Worm (Caenorhabditis elegans) whole organism, L3 larva: ENCODE data around the gene cima-1.
"Not testable (repeated sequence)": the region's sequence is repeated elsewhere in the genome, so short reads cannot be mapped to it uniquely, and the experiment has no call there.

Source experiments
- R02D3.7 ChIP-seq: fragments of 150-350 bp; optimal IDR thresholded peaks from 2 replicates; lab custom pipeline; 2014; ENCODE audit warnings: missing biosample characterization, missing genetic modification characterization
- aly-2 ChIP-seq: fragments of 150-350 bp; optimal IDR thresholded peaks from 2 replicates; lab custom pipeline; 2014; ENCODE audit warnings: missing biosample characterization, missing genetic modification characterization
- ama-1 ChIP-seq: fragments of 150-350 bp; optimal IDR thresholded peaks from 2 replicates; lab custom pipeline; 2018
- ceh-16 ChIP-seq: sonication (generic microtip); optimal IDR thresholded peaks from 2 replicates; lab custom pipeline; 2017; ENCODE audit warnings: missing biosample characterization, missing genetic modification characterization
- ceh-28 ChIP-seq: fragments of 150-350 bp; optimal IDR thresholded peaks from 2 replicates; lab custom pipeline; 2014; ENCODE audit warnings: missing biosample characterization, missing genetic modification reagents, missing genetic modification characterization
- ceh-82 ChIP-seq: fragments of 150-350 bp; optimal IDR thresholded peaks from 2 replicates; lab custom pipeline; 2014; ENCODE audit warnings: missing biosample characterization, missing genetic modification characterization
- ceh-9 ChIP-seq: sonication (generic microtip); optimal IDR thresholded peaks from 2 replicates; lab custom pipeline; 2018; ENCODE audit warnings: missing biosample characterization, missing genetic modification characterization
- daf-12 ChIP-seq: fragments of 150-350 bp; optimal IDR thresholded peaks from 2 replicates; lab custom pipeline; 2014; ENCODE audit warnings: missing biosample characterization, missing genetic modification reagents, missing genetic modification characterization
- egl-27 ChIP-seq: sonication (generic microtip); optimal IDR thresholded peaks from 4 replicates; lab custom pipeline; 2017; ENCODE audit warnings: missing biosample characterization, missing genetic modification reagents, missing genetic modification characterization
- egl-5 ChIP-seq: fragments of 150-350 bp; optimal IDR thresholded peaks from 2 replicates; lab custom pipeline; 2017; ENCODE audit warnings: missing biosample characterization, missing genetic modification reagents, missing genetic modification characterization, inconsistent platforms
- elt-1 ChIP-seq: fragments of 150-350 bp; optimal IDR thresholded peaks from 2 replicates; lab custom pipeline; 2014; ENCODE audit warnings: missing biosample characterization, missing genetic modification characterization
- elt-3 ChIP-seq, 3 experiments: fragments of 150-350 bp in 1 of 3; sonication (generic microtip) in 2 of 3; optimal IDR thresholded peaks; 2 replicates in 2 of 3; 4 replicates in 1 of 3; lab custom pipeline; 2014 to 2017; ENCODE audit warnings: missing biosample characterization in 3 of 3, missing genetic modification characterization in 3 of 3
- fkh-10 ChIP-seq: sonication (generic microtip); optimal IDR thresholded peaks from 2 replicates; lab custom pipeline; 2017; ENCODE audit warnings: missing biosample characterization, missing genetic modification reagents, missing genetic modification characterization
- fos-1 ChIP-seq: fragments of 150-350 bp; optimal IDR thresholded peaks from 2 replicates; lab custom pipeline; 2014; ENCODE audit warnings: missing biosample characterization, missing genetic modification characterization
- hmg-11 ChIP-seq: sonication (generic microtip); optimal IDR thresholded peaks from 2 replicates; lab custom pipeline; 2016; ENCODE audit warnings: missing genetic modification characterization, missing compliant biosample characterization
- jun-1 ChIP-seq: fragments of 150-350 bp; optimal IDR thresholded peaks from 2 replicates; lab custom pipeline; 2014; ENCODE audit warnings: missing biosample characterization, missing genetic modification reagents, missing genetic modification characterization
- lin-15B ChIP-seq: fragments of 150-350 bp; optimal IDR thresholded peaks from 2 replicates; lab custom pipeline; 2014; ENCODE audit warnings: missing biosample characterization, missing genetic modification characterization
- lin-39 ChIP-seq: fragments of 150-350 bp; optimal IDR thresholded peaks from 2 replicates; lab custom pipeline; 2018; ENCODE audit warnings: missing biosample characterization, missing genetic modification reagents, missing genetic modification characterization
- lsy-12 ChIP-seq: sonication (generic microtip); optimal IDR thresholded peaks from 2 replicates; lab custom pipeline; 2016; ENCODE audit warnings: mild to moderate bottlenecking, missing genetic modification characterization, missing compliant biosample characterization
- mdl-1 ChIP-seq: fragments of 150-350 bp; optimal IDR thresholded peaks from 2 replicates; lab custom pipeline; 2014; ENCODE audit warnings: missing biosample characterization, missing genetic modification characterization
- mml-1 ChIP-seq: fragments of 150-350 bp; sonication (generic microtip); optimal IDR thresholded peaks from 3 replicates; lab custom pipeline; 2014; ENCODE audit warnings: missing biosample characterization, missing genetic modification characterization
- nfya-1 ChIP-seq: sonication (generic microtip); optimal IDR thresholded peaks from 2 replicates; lab custom pipeline; 2017; ENCODE audit warnings: missing genetic modification characterization, mild to moderate bottlenecking, missing compliant biosample characterization, antibody characterized with exemption, moderate library complexity; ENCODE audit not compliant: insufficient read depth
- nhr-11 ChIP-seq: fragments of 150-350 bp; optimal IDR thresholded peaks from 2 replicates; lab custom pipeline; 2014; ENCODE audit warnings: missing biosample characterization, missing genetic modification characterization
- nhr-12 ChIP-seq: fragments of 150-350 bp; optimal IDR thresholded peaks from 2 replicates; lab custom pipeline; 2014; ENCODE audit warnings: missing biosample characterization, missing genetic modification characterization
- nhr-237 ChIP-seq: fragments of 150-350 bp; optimal IDR thresholded peaks from 2 replicates; lab custom pipeline; 2014; ENCODE audit warnings: missing biosample characterization, missing genetic modification characterization
- nhr-25 ChIP-seq: sonication (generic microtip); optimal IDR thresholded peaks from 2 replicates; lab custom pipeline; 2017; ENCODE audit warnings: missing biosample characterization, missing genetic modification characterization
- nhr-43 ChIP-seq: sonication (generic microtip); optimal IDR thresholded peaks from 2 replicates; lab custom pipeline; 2016; ENCODE audit warnings: mild to moderate bottlenecking, missing genetic modification characterization, missing compliant biosample characterization; ENCODE audit not compliant: poor library complexity, severe bottlenecking
- nhr-67 ChIP-seq: fragments of 150-350 bp; optimal IDR thresholded peaks from 2 replicates; lab custom pipeline; 2014; ENCODE audit warnings: missing biosample characterization, missing genetic modification characterization
- nhr-76 ChIP-seq: fragments of 150-350 bp; sonication (generic microtip); optimal IDR thresholded peaks from 5 replicates; lab custom pipeline; 2014; ENCODE audit warnings: missing biosample characterization, missing genetic modification characterization
- nhr-77 ChIP-seq: fragments of 150-350 bp; optimal IDR thresholded peaks from 2 replicates; lab custom pipeline; 2014; ENCODE audit warnings: missing biosample characterization, missing genetic modification characterization
- pha-4 ChIP-seq: fragments of 150-350 bp; optimal IDR thresholded peaks from 2 replicates; lab custom pipeline; 2014; ENCODE audit warnings: missing biosample characterization, missing genetic modification reagents, missing genetic modification characterization
- sea-2 ChIP-seq: fragments of 150-350 bp; sonication (generic microtip); optimal IDR thresholded peaks from 4 replicates; lab custom pipeline; 2014; ENCODE audit warnings: missing biosample characterization, missing genetic modification reagents, missing genetic modification characterization
- skn-1 ChIP-seq: fragments of 150-350 bp; optimal IDR thresholded peaks from 2 replicates; lab custom pipeline; 2014; ENCODE audit warnings: missing biosample characterization, missing genetic modification characterization
- snpc-4 ChIP-seq: fragments of 150-350 bp; optimal IDR thresholded peaks from 2 replicates; lab custom pipeline; 2014; ENCODE audit warnings: missing biosample characterization, missing genetic modification characterization
- tbx-2 ChIP-seq: sonication (generic microtip); optimal IDR thresholded peaks from 2 replicates; lab custom pipeline; 2016; ENCODE audit warnings: mild to moderate bottlenecking, missing genetic modification characterization, missing compliant biosample characterization
- unc-39 ChIP-seq: sonication (generic microtip); optimal IDR thresholded peaks from 4 replicates; lab custom pipeline; 2017; ENCODE audit warnings: missing biosample characterization, missing genetic modification characterization
- unc-62 ChIP-seq: fragments of 150-350 bp; sonication (generic microtip); optimal IDR thresholded peaks from 4 replicates; lab custom pipeline; 2014; ENCODE audit warnings: missing biosample characterization, missing genetic modification reagents, missing genetic modification characterization

cima-1 gene

DNA sequence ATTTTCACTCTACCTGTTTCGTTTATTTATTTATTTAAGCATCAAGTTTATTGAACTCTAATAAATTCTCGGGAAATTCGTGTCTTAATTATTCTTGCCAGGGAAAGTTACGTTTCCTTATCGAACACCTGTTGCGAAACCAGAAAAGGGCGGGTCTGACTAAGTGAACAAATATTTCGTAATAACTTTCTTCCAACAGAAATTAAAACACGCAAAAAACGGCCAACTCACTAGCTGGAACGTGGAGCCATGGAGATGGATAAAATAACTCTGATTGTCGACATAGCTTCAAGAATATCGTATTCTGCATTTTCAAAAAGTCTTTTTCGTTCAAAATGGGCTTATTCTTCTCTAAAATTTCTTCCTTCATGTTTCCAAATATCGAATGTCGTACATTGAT is 16.7 kb upstream of the cima-1 start, which contains the start of gene warf-1:
TSS of gene warf-1 (plus strand) at position 209 of the 400 bp plus-strand sequence.
- not testable (repeated sequence) for TF ChIP-seq ama-1 (lab: Kevin White, UChicago); ceh-16 (tag; lab: Kevin White, UChicago); egl-5 (tag; lab: Kevin White, UChicago)
- TF ChIP-seq, all 47 proteins: peak for 0; not testable (repeated sequence) for 47

DNA sequence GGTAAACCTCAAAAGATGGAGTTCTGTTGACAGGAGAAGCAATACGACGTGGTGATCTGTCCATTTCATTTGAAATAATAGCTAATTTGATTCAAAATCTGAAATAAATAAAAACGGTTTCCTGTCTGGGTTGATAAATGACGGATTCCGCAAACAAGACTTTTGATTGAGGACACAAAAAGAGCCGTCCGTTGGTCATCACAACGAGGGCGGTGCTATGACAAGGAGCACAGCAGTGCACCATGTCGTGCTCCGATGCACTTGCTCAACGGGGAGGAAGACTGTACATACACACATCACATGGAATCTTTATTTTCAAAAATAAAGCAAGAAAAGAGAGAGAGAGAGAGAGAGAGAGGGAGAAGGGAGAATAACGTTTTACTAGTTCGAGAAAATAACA is 9.5 kb upstream of the cima-1 start, which contains the start of gene nep-16:
TSS of gene nep-16 (minus strand) at position 101 of the 400 bp plus-strand sequence.
- TF ChIP-seq fkh-10 (GFP tag; lab: Kevin White, UChicago), result no peak
- no peak for TF ChIP-seq ama-1 (lab: Kevin White, UChicago)
- TF ChIP-seq mdl-1 (tag; lab: Kevin White, UChicago), result no peak
- TF ChIP-seq mml-1 (tag; lab: Kevin White, UChicago), result no peak
- TF ChIP-seq skn-1 (tag; lab: Kevin White, UChicago), result no peak
- TF ChIP-seq unc-39 (tag; lab: Kevin White, UChicago), result no peak
- TF ChIP-seq egl-27 (tag; lab: Kevin White, UChicago), result no peak
- no peak for TF ChIP-seq elt-1
- no peak for TF ChIP-seq fos-1
- TF ChIP-seq lin-15B (tag; lab: Kevin White, UChicago), result no peak
- TF ChIP-seq lin-39, result no peak
- no peak for TF ChIP-seq R02D3.7 (tag; lab: Kevin White, UChicago)
- no peak for TF ChIP-seq nhr-77 (tag; lab: Kevin White, UChicago)
- no peak for TF ChIP-seq snpc-4
- no peak for TF ChIP-seq aly-2
- no peak for TF ChIP-seq daf-12 (tag; lab: Kevin White, UChicago)
- no peak for TF ChIP-seq nhr-67 (tag; lab: Kevin White, UChicago)
- no peak for TF ChIP-seq nfya-1 (tag; lab: Kevin White, UChicago)
- no peak for TF ChIP-seq nhr-11 (tag; lab: Kevin White, UChicago)
- no peak for TF ChIP-seq sea-2

DNA sequence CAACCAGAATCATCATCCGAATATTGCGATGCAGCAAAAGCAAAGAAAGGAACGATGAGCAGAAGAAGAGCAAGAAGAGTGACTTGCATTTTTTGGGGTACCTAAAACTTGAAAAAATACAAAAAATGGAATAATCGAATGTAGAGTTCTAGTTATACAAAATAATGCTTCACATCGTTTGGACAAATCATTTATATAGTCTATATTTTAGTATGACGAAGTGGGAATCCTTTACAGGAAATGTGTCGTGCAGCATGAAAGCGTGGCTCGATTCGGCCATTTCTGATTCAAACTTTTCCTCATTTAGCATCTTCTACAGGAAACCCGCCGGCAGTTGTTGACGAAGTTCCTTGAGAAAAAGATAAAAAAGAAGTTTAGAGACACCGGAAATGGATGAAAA is 8.3 kb upstream of the cima-1 start, which contains the start of gene nlp-20:
TSS of gene nlp-20 (minus strand) at position 101 of the 400 bp plus-strand sequence.
- TF ChIP-seq lin-39, result no peak
- TF ChIP-seq skn-1 (tag; lab: Kevin White, UChicago), result no peak
- no peak for TF ChIP-seq snpc-4
- no peak for TF ChIP-seq nfya-1 (tag; lab: Kevin White, UChicago)
- TF ChIP-seq elt-3 (tag; optimal IDR thresholded peaks at IDR 0.05; lab: Kevin White, UChicago), result no peak
- TF ChIP-seq ceh-16 (tag; lab: Kevin White, UChicago), result no peak
- TF ChIP-seq nhr-12 (tag; lab: Kevin White, UChicago), result no peak
- TF ChIP-seq jun-1 (tag; lab: Kevin White, UChicago), result no peak
- TF ChIP-seq nhr-25 (tag; lab: Kevin White, UChicago), result no peak

DNA sequence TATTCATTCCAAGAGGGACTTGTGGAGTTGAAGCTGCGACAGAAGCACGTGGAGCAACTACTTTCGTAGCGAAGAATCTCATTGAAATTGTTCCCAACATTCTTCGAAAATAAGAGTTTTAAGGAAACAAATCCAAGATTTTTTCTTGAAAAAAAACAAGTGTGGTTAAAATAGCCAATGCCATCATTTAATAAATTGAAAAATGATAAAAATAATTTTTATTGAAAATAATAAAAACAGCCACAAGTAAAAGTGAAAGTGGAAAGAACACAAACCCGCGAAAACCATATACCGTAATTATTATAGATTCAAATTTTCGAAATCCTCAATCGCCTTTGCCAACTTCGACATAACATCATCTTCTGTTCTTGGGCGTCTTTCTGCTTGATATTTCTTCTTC is 5.1 kb upstream of the cima-1 start, which contains the start of gene hmg-5:
TSS of gene hmg-5 (minus strand) at position 101 of the 400 bp plus-strand sequence.
- TF ChIP-seq unc-62 (GFP tag; lab: Kevin White, UChicago) (no peak), aly-2 (no peak), skn-1 (tag; lab: Kevin White, UChicago) (no peak), nfya-1 (tag; lab: Kevin White, UChicago) (no peak), nhr-12 (tag; lab: Kevin White, UChicago) (no peak), ceh-82 (no peak), daf-12 (tag; lab: Kevin White, UChicago) (no peak), nhr-67 (tag; lab: Kevin White, UChicago) (no peak), pha-4 (no peak), jun-1 (tag; lab: Kevin White, UChicago) (no peak), tbx-2 (tag; lab: Kevin White, UChicago) (no peak), mml-1 (tag; lab: Kevin White, UChicago) (no peak), ama-1 (lab: Kevin White, UChicago) (no peak), nhr-76 (tag; lab: Kevin White, UChicago) (no peak), lsy-12 (tag; lab: Kevin White, UChicago) (no peak)
- TF ChIP-seq, all 47 proteins: peak for 0

DNA sequence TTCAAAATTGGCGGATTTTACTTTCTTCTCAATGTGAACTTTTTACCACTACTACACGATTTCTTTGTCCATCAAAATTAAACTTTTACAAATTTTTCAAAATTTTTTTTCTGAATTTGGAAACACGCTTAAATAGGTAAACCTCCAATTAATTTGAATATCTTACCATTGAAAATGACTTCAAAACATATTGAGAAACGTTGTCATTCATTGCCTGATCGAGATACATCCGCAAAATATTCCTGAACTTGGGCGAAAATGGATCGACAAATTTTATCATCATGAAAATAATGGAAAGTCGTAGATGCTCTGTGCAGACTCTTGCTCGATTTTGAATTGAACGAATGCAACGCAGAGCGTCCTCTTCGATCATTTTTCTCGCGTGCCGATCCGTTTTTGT is 4.4 kb upstream of the cima-1 start:
- TF ChIP-seq nhr-237 (no peak), fkh-10 (GFP tag; lab: Kevin White, UChicago) (no peak), ceh-28 (no peak), pha-4 (no peak), hmg-11 (no peak), lin-15B (tag; lab: Kevin White, UChicago) (no peak), ceh-9 (no peak), ceh-82 (no peak), mml-1 (tag; lab: Kevin White, UChicago) (no peak), nhr-43 (tag; lab: Kevin White, UChicago) (no peak)
